Worm (Caenorhabditis elegans) whole organism, L3 larva: ENCODE measurements around the gene sec-31.

Experiments
- ceh-16 ChIP-seq: sonication (generic microtip); optimal IDR thresholded peaks from 2 replicates; lab custom pipeline; 2017; ENCODE audit warnings: missing biosample characterization, missing genetic modification characterization
- lin-39 ChIP-seq: fragments of 150-350 bp; optimal IDR thresholded peaks from 2 replicates; lab custom pipeline; 2018; ENCODE audit warnings: missing biosample characterization, missing genetic modification reagents, missing genetic modification characterization
- nhr-237 ChIP-seq: fragments of 150-350 bp; optimal IDR thresholded peaks from 2 replicates; lab custom pipeline; 2014; ENCODE audit warnings: missing biosample characterization, missing genetic modification characterization
- nhr-76 ChIP-seq: fragments of 150-350 bp; sonication (generic microtip); optimal IDR thresholded peaks from 5 replicates; lab custom pipeline; 2014; ENCODE audit warnings: missing biosample characterization, missing genetic modification characterization
- snpc-4 ChIP-seq: fragments of 150-350 bp; optimal IDR thresholded peaks from 2 replicates; lab custom pipeline; 2014; ENCODE audit warnings: missing biosample characterization, missing genetic modification characterization
- ztf-11 ChIP-seq: fragments of 150-350 bp; optimal IDR thresholded peaks from 2 replicates; lab custom pipeline; 2014; ENCODE audit warnings: missing biosample characterization, missing genetic modification characterization
- ztf-4 ChIP-seq: fragments of 150-350 bp; optimal IDR thresholded peaks from 2 replicates; lab custom pipeline; 2014; ENCODE audit warnings: missing biosample characterization, missing genetic modification characterization

- no peak for TF ChIP-seq ceh-16 (tag; lab: Kevin White, UChicago)
- TF ChIP-seq ztf-11, result no peak
- TF ChIP-seq lin-39 (tag; lab: Kevin White, UChicago), result no peak
- TF ChIP-seq snpc-4 (tag; lab: Kevin White, UChicago), result no peak
- TF ChIP-seq ztf-4 (tag; lab: Kevin White, UChicago), result no peak
- no peak for TF ChIP-seq nhr-237
- TF ChIP-seq nhr-76 (tag; lab: Kevin White, UChicago), result no peak
Observed at ce11 chrIV:11315688-11316087, 55.9 kb downstream of the sec-31 start.
